In genomic region chr2L:9175172-9175571, dm6 we compare ENCODE assay signal across 1 fruit fly cellular context.
TF ChIP-seq lines count a peak whose summit lies in the region.

No protein-coding gene starts in this region.

TF ChIP-seq in whole organism, embryonic, 481 proteins besides CTCF, POLR2A, EP300 and RAD21 (continued from another document):
- TF ChIP-seq hth (optimal IDR thresholded peaks at IDR 0.05; lab: Kevin White, UChicago) (no peak), CG6254 (GFP tag; optimal IDR thresholded peaks at IDR 0.05; lab: Kevin White, UChicago) (no peak), CG7839 (tag; optimal IDR thresholded peaks at IDR 0.05; lab: Kevin White, UChicago) (no peak), CG8290 (GFP tag; optimal IDR thresholded peaks at IDR 0.05; lab: Kevin White, UChicago) (no peak), CG8290 (tag; optimal IDR thresholded peaks at IDR 0.05; lab: Kevin White, UChicago) (peak in 1 of 2 experiments; percentile 4), CG3163 (GFP tag; optimal IDR thresholded peaks at IDR 0.05; lab: Kevin White, UChicago) (peak; percentile 59), fd102C (GFP tag; optimal IDR thresholded peaks at IDR 0.05; lab: Kevin White, UChicago) (no peak), Hr51 (GFP tag; optimal IDR thresholded peaks at IDR 0.05; lab: Kevin White, UChicago) (no peak), CG11723 (GFP tag; optimal IDR thresholded peaks at IDR 0.05; lab: Kevin White, UChicago) (no peak), org-1 (GFP tag; optimal IDR thresholded peaks at IDR 0.05; lab: Kevin White, UChicago) (no peak), kni (GFP tag; optimal IDR thresholded peaks at IDR 0.05; lab: Kevin White, UChicago) (no peak), ttk (GFP tag; IDR thresholded peaks at IDR 0.05; lab: Robert Waterston, UW) (no peak), unpg (GFP tag; optimal IDR thresholded peaks at IDR 0.05; lab: Kevin White, UChicago) (peak; percentile 14), chinmo (GFP tag; IDR thresholded peaks at IDR 0.05; lab: Robert Waterston, UW; ENCODE audit: partially characterized antibody) (peak; percentile 84; the same call in 3 of the 4 replicates), sens-2 (GFP tag; IDR thresholded peaks at IDR 0.05; lab: Robert Waterston, UW) (no peak), CG17361 (GFP tag; IDR thresholded peaks at IDR 0.05; lab: Robert Waterston, UW) (no peak), Max (GFP tag; optimal IDR thresholded peaks at IDR 0.05; lab: Kevin White, UChicago) (no peak), sob (GFP tag; IDR thresholded peaks at IDR 0.05; lab: Robert Waterston, UW) (peak; percentile 66; the same call in 1 of the 2 replicates), nom (GFP tag; optimal IDR thresholded peaks at IDR 0.05; lab: Kevin White, UChicago) (peak; percentile 75), CG12236 (GFP tag; optimal IDR thresholded peaks at IDR 0.05; lab: Kevin White, UChicago) (no peak), pb (GFP tag; optimal IDR thresholded peaks at IDR 0.05; lab: Kevin White, UChicago) (no peak), ewg (GFP tag; optimal IDR thresholded peaks at IDR 0.05; lab: Kevin White, UChicago) (no peak), BEAF-32 (GFP tag; optimal IDR thresholded peaks at IDR 0.05; lab: Kevin White, UChicago) (no peak), dan (GFP tag; IDR thresholded peaks at IDR 0.05; lab: Robert Waterston, UW) (no peak), so (GFP tag; IDR thresholded peaks at IDR 0.05; lab: Robert Waterston, UW) (no peak; the same call in 1 of the 3 replicates), mirr (GFP tag; optimal IDR thresholded peaks at IDR 0.05; lab: Kevin White, UChicago) (peak; percentile 76), slp2 (GFP tag; optimal IDR thresholded peaks at IDR 0.05; lab: Kevin White, UChicago) (no peak), bsh (GFP tag; optimal IDR thresholded peaks at IDR 0.05; lab: Kevin White, UChicago) (peak in 1 of 2 experiments; percentile 91), row (GFP tag; IDR thresholded peaks at IDR 0.05; lab: Robert Waterston, UW) (no peak; the same call in 2 of the 3 replicates), Ada2b (GFP tag; IDR thresholded peaks at IDR 0.05; lab: Robert Waterston, UW) (0 out of 2 replicates have a peak, but pooled peaks have one; percentile 5), ato (GFP tag; IDR thresholded peaks at IDR 0.05; lab: Robert Waterston, UW; ENCODE audit: partially characterized antibody) (no peak), HLHmδ (GFP tag; optimal IDR thresholded peaks at IDR 0.05; lab: Kevin White, UChicago) (no peak), Myb (GFP tag; optimal IDR thresholded peaks at IDR 0.05; lab: Kevin White, UChicago) (no peak), CG12769 (tag; optimal IDR thresholded peaks at IDR 0.05; lab: Kevin White, UChicago) (peak; percentile 12), knrl (GFP tag; IDR thresholded peaks at IDR 0.05; lab: Robert Waterston, UW; ENCODE audit: partially characterized antibody) (no peak), danr (GFP tag; IDR thresholded peaks at IDR 0.05; lab: Robert Waterston, UW) (no peak), CG9727 (GFP tag; optimal IDR thresholded peaks at IDR 0.05; lab: Kevin White, UChicago) (no peak), stwl (tag; optimal IDR thresholded peaks at IDR 0.05; lab: Kevin White, UChicago) (no peak), CHES-1-like (GFP tag; optimal IDR thresholded peaks at IDR 0.05; lab: Kevin White, UChicago) (no peak), Adf1 (GFP tag; IDR thresholded peaks at IDR 0.05; lab: Robert Waterston, UW) (peak; percentile 67; the same call in 1 of the 2 replicates), Hr39 (optimal IDR thresholded peaks at IDR 0.05; lab: Kevin White, UChicago) (no peak), CG9797 (GFP tag; optimal IDR thresholded peaks at IDR 0.05; lab: Kevin White, UChicago) (no peak), CG17328 (GFP tag; IDR thresholded peaks at IDR 0.05; lab: Robert Waterston, UW) (no peak), toy (GFP tag; IDR thresholded peaks at IDR 0.05; lab: Robert Waterston, UW) (peak; percentile 44; the same call in 1 of the 2 replicates), Atf-2 (GFP tag; optimal IDR thresholded peaks at IDR 0.05; lab: Kevin White, UChicago) (no peak), CG12942 (GFP tag; optimal IDR thresholded peaks at IDR 0.05; lab: Kevin White, UChicago) (no peak), CG13296 (GFP tag; optimal IDR thresholded peaks at IDR 0.05; lab: Kevin White, UChicago) (peak; percentile 63), CG3281 (GFP tag; optimal IDR thresholded peaks at IDR 0.05; lab: Kevin White, UChicago) (peak; percentile 16), D (optimal IDR thresholded peaks at IDR 0.05; lab: Kevin White, UChicago) (no peak), D (GFP tag; optimal IDR thresholded peaks at IDR 0.05; lab: Kevin White, UChicago) (no peak), gcm2 (GFP tag; optimal IDR thresholded peaks at IDR 0.05; lab: Kevin White, UChicago) (no peak), onecut (GFP tag; IDR thresholded peaks at IDR 0.05; lab: Robert Waterston, UW) (peak; percentile 68), CrebB (tag; optimal IDR thresholded peaks at IDR 0.05; lab: Kevin White, UChicago) (peak; percentile 8), Gug (GFP tag; IDR thresholded peaks at IDR 0.05; lab: Robert Waterston, UW) (no peak), CG6683 (GFP tag; optimal IDR thresholded peaks at IDR 0.05; lab: Kevin White, UChicago) (no peak), CG15479 (GFP tag; optimal IDR thresholded peaks at IDR 0.05; lab: Kevin White, UChicago) (no peak), Deaf1 (tag; optimal IDR thresholded peaks at IDR 0.05; lab: Kevin White, UChicago) (peak; percentile 21), CG18262 (tag; optimal IDR thresholded peaks at IDR 0.05; lab: Kevin White, UChicago) (no peak), Nf-YB (GFP tag; optimal IDR thresholded peaks at IDR 0.05; lab: Kevin White, UChicago) (no peak), Med (GFP tag; lab: Kevin White, UChicago) (peak; percentile 37), CG4404 (GFP tag; IDR thresholded peaks at IDR 0.05; lab: Robert Waterston, UW) (no peak), CG18764 (GFP tag; optimal IDR thresholded peaks at IDR 0.05; lab: Kevin White, UChicago) (no peak), ac (GFP tag; optimal IDR thresholded peaks at IDR 0.05; lab: Kevin White, UChicago) (no peak), ranshi (GFP tag; IDR thresholded peaks at IDR 0.05; lab: Robert Waterston, UW) (no peak; the same call in 1 of the 2 replicates), NFAT (GFP tag; IDR thresholded peaks at IDR 0.05; lab: Robert Waterston, UW) (no peak; the same call in 1 of the 2 replicates), CG7786 (GFP tag; optimal IDR thresholded peaks at IDR 0.05; lab: Kevin White, UChicago) (no peak), tx (GFP tag; optimal IDR thresholded peaks at IDR 0.05; lab: Kevin White, UChicago) (no peak), shn (GFP tag; optimal IDR thresholded peaks at IDR 0.05; lab: Kevin White, UChicago) (no peak), lbe (GFP tag; optimal IDR thresholded peaks at IDR 0.05; lab: Kevin White, UChicago) (peak; percentile 88), CG7987 (GFP tag; optimal IDR thresholded peaks at IDR 0.05; lab: Kevin White, UChicago) (no peak), Bgb (GFP tag; IDR thresholded peaks at IDR 0.05; lab: Robert Waterston, UW; ENCODE audit: partially characterized antibody) (no peak), tll (GFP tag; optimal IDR thresholded peaks at IDR 0.05; lab: Kevin White, UChicago) (no peak)
TF ChIP-seq in whole organism, embryonic: peak in this region for 69.
